Fruit fly (Drosophila melanogaster) whole organism, embryonic: ENCODE measurements around the gene CG45218.
A peak's percentile ranks its signal among the peaks of the same experiment; 100 is the strongest.

Experiments
- Bgb ChIP-seq: fragments of 200-800 bp; sonication (Bioruptor generic); IDR thresholded peaks from 2 replicates; pipeline ENCODE4 v1.3.6; 2022; ENCODE audit warnings: missing biosample characterization, missing genetic modification characterization; ENCODE audit not compliant: partially characterized antibody
- CG10267 ChIP-seq: fragments of 200-800 bp; sonication (Bioruptor generic); optimal IDR thresholded peaks from 2 replicates; lab custom pipeline; 2018; ENCODE audit warnings: missing biosample characterization, mild to moderate bottlenecking, missing genetic modification characterization, moderate library complexity
- CG1233 ChIP-seq: fragments of 200-800 bp; sonication (Bioruptor generic); optimal IDR thresholded peaks from 4 replicates; lab custom pipeline; 2018; ENCODE audit warnings: missing biosample characterization, mild to moderate bottlenecking, missing genetic modification characterization
- CG12744 ChIP-seq: fragments of 200-800 bp; sonication (Bioruptor generic); optimal IDR thresholded peaks from 2 replicates; lab custom pipeline; 2016; ENCODE audit warnings: missing biosample characterization, missing genetic modification characterization
- CG15601 ChIP-seq: fragments of 200-800 bp; sonication (Bioruptor generic); optimal IDR thresholded peaks from 3 replicates; lab custom pipeline; 2019; ENCODE audit warnings: missing biosample characterization, mild to moderate bottlenecking, missing genetic modification characterization, moderate library complexity
- CG1602 ChIP-seq: fragments of 200-800 bp; sonication (Bioruptor generic); optimal IDR thresholded peaks from 3 replicates; lab custom pipeline; 2016; ENCODE audit warnings: missing biosample characterization, missing genetic modification characterization
- CG16779 ChIP-seq: fragments of 200-800 bp; sonication (Bioruptor generic); IDR thresholded peaks from 2 replicates; pipeline ENCODE4 v1.3.6; 2022; ENCODE audit warnings: missing biosample characterization, missing genetic modification characterization
- CG2116 ChIP-seq: fragments of 200-800 bp; sonication (Bioruptor generic); optimal IDR thresholded peaks from 3 replicates; lab custom pipeline; 2018; ENCODE audit warnings: missing biosample characterization, mild to moderate bottlenecking, missing genetic modification characterization
- CG2120 ChIP-seq: fragments of 200-800 bp; sonication (Bioruptor generic); optimal IDR thresholded peaks from 3 replicates; lab custom pipeline; 2016; ENCODE audit warnings: missing biosample characterization, missing genetic modification characterization
- CG2712 ChIP-seq: fragments of 200-800 bp; optimal IDR thresholded peaks from 3 replicates; lab custom pipeline; 2019; ENCODE audit warnings: missing biosample characterization, mild to moderate bottlenecking, missing genetic modification characterization, moderate library complexity
- CG30431 ChIP-seq: fragments of 200-800 bp; sonication (Bioruptor generic); optimal IDR thresholded peaks from 2 replicates; lab custom pipeline; 2017; ENCODE audit warnings: missing biosample characterization, missing genetic modification characterization
- CG31365 ChIP-seq: fragments of 200-800 bp; sonication (Bioruptor generic); optimal IDR thresholded peaks from 2 replicates; lab custom pipeline; 2018; ENCODE audit warnings: missing biosample characterization, mild to moderate bottlenecking, missing genetic modification characterization
- CG3163 ChIP-seq: fragments of 200-800 bp; sonication (Bioruptor generic); optimal IDR thresholded peaks from 3 replicates; lab custom pipeline; 2016; ENCODE audit warnings: missing biosample characterization, missing genetic modification characterization
- CG42726 ChIP-seq: fragments of 200-800 bp; sonication (Bioruptor generic); IDR thresholded peaks from 2 replicates; pipeline ENCODE4 v1.3.6; 2022; ENCODE audit warnings: missing biosample characterization, missing genetic modification characterization; ENCODE audit not compliant: partially characterized antibody
- CG5245 ChIP-seq: fragments of 200-800 bp; sonication (Bioruptor generic); optimal IDR thresholded peaks from 3 replicates; lab custom pipeline; 2016; ENCODE audit warnings: missing biosample characterization, missing genetic modification characterization
- CG7372 ChIP-seq: fragments of 200-800 bp; sonication (Bioruptor generic); IDR thresholded peaks from 2 replicates; pipeline ENCODE4 v1.3.6; 2022; ENCODE audit warnings: missing biosample characterization, missing genetic modification characterization
- CG8290 ChIP-seq, 3 experiments: fragments of 200-800 bp; sonication (Bioruptor generic); optimal IDR thresholded peaks; 2 replicates each; lab custom pipeline; 2016 to 2019; ENCODE audit warnings: missing biosample characterization in 3 of 3, missing genetic modification characterization in 3 of 3, mild to moderate bottlenecking in 2 of 3, moderate library complexity in 1 of 3
- CG9727 ChIP-seq: fragments of 200-800 bp; sonication (Bioruptor generic); optimal IDR thresholded peaks from 3 replicates; lab custom pipeline; 2017; ENCODE audit warnings: missing biosample characterization, mild to moderate bottlenecking, missing genetic modification characterization
- D19A ChIP-seq: fragments of 200-800 bp; optimal IDR thresholded peaks from 3 replicates; lab custom pipeline; 2019; ENCODE audit warnings: missing biosample characterization, mild to moderate bottlenecking, missing genetic modification characterization, moderate library complexity
- E2f1 ChIP-seq: fragments of 200-800 bp; sonication (Bioruptor generic); IDR thresholded peaks from 2 replicates; pipeline ENCODE4 v1.3.6; 2022; ENCODE audit warnings: missing biosample characterization, missing genetic modification characterization
- Fer3 ChIP-seq: fragments of 200-800 bp; sonication (Bioruptor generic); optimal IDR thresholded peaks from 2 replicates; lab custom pipeline; 2018; ENCODE audit warnings: missing biosample characterization, mild to moderate bottlenecking, missing genetic modification characterization, moderate library complexity
- Hmx ChIP-seq: fragments of 200-800 bp; sonication (Bioruptor generic); optimal IDR thresholded peaks from 2 replicates; lab custom pipeline; 2016; ENCODE audit warnings: missing biosample characterization, missing genetic modification characterization
- Hr3 ChIP-seq: fragments of 200-800 bp; sonication (Bioruptor generic); optimal IDR thresholded peaks from 3 replicates; lab custom pipeline; 2016; ENCODE audit warnings: missing biosample characterization, missing genetic modification characterization
- Med ChIP-seq: fragments of 200-800 bp; sonication (Bioruptor generic); peaks from one replicate; lab custom pipeline; 2016; ENCODE audit warnings: missing biosample characterization, missing genetic modification characterization, mild to moderate bottlenecking, inconsistent platforms, moderate library complexity
- Mrtf ChIP-seq: fragments of 200-800 bp; sonication (Bioruptor generic); IDR thresholded peaks from 3 replicates; pipeline ENCODE4 v1.3.6; 2022; ENCODE audit warnings: missing biosample characterization, missing genetic modification characterization
- Oaz ChIP-seq: fragments of 200-800 bp; sonication (Bioruptor generic); IDR thresholded peaks from 2 replicates; pipeline ENCODE4 v1.3.6; 2022; ENCODE audit warnings: missing biosample characterization, missing genetic modification characterization
- Oli ChIP-seq: fragments of 200-800 bp; sonication (Bioruptor generic); optimal IDR thresholded peaks from 2 replicates; lab custom pipeline; 2018; ENCODE audit warnings: missing biosample characterization, mild to moderate bottlenecking, missing genetic modification characterization, moderate library complexity
- Pdp1 ChIP-seq, 2 experiments: fragments of 200-800 bp; sonication (Bioruptor generic); optimal IDR thresholded peaks; 3 replicates each; lab custom pipeline; 2016; ENCODE audit warnings: missing biosample characterization in 2 of 2, missing genetic modification characterization in 2 of 2, mild to moderate bottlenecking in 1 of 2, moderate library complexity in 1 of 2
- Sry-β ChIP-seq: fragments of 200-800 bp; sonication (Bioruptor generic); optimal IDR thresholded peaks from 2 replicates; lab custom pipeline; 2018; ENCODE audit warnings: missing biosample characterization, mild to moderate bottlenecking, missing genetic modification characterization, moderate library complexity
- Trl ChIP-seq, 3 experiments: fragments of >200 bp in 2 of 3; fragments of 200-800 bp in 1 of 3; sonication (Bioruptor generic) in 1 of 3; optimal IDR thresholded peaks; 2 replicates in 1 of 3; 3 replicates in 2 of 3; lab custom pipeline; 2016 to 2017; ENCODE audit warnings: missing biosample characterization in 1 of 3, missing genetic modification characterization in 1 of 3
- al ChIP-seq: fragments of 200-800 bp; sonication (Bioruptor generic); IDR thresholded peaks from 2 replicates; pipeline ENCODE4 v1.3.6; 2022; ENCODE audit warnings: missing biosample characterization, missing genetic modification characterization
- ase ChIP-seq: fragments of 200-800 bp; sonication (Bioruptor generic); IDR thresholded peaks from 3 replicates; pipeline ENCODE4 v1.3.6; 2022; ENCODE audit warnings: missing biosample characterization, missing genetic modification characterization
- cas ChIP-seq: fragments of 200-800 bp; sonication (Bioruptor generic); IDR thresholded peaks from 2 replicates; pipeline ENCODE4 v1.3.6; 2022; ENCODE audit warnings: missing biosample characterization, missing genetic modification characterization
- chinmo ChIP-seq: fragments of 200-800 bp; sonication (Bioruptor generic); IDR thresholded peaks from 4 replicates; pipeline ENCODE4 v1.3.6; 2022; ENCODE audit warnings: missing biosample characterization, missing genetic modification characterization; ENCODE audit not compliant: partially characterized antibody
- chm ChIP-seq: fragments of 200-800 bp; sonication (Bioruptor generic); IDR thresholded peaks from 2 replicates; pipeline ENCODE4 v1.3.6; 2022; ENCODE audit warnings: missing biosample characterization, missing genetic modification characterization
- chn ChIP-seq: fragments of 200-800 bp; sonication (Bioruptor generic); optimal IDR thresholded peaks from 2 replicates; lab custom pipeline; 2016; ENCODE audit warnings: missing biosample characterization, missing genetic modification characterization
- crc ChIP-seq: fragments of 200-800 bp; sonication (Bioruptor generic); optimal IDR thresholded peaks from 2 replicates; lab custom pipeline; 2016; ENCODE audit warnings: missing biosample characterization, missing genetic modification characterization
- gce ChIP-seq: fragments of 200-800 bp; sonication (Bioruptor generic); IDR thresholded peaks from 3 replicates; pipeline ENCODE4 v1.3.6; 2022; ENCODE audit warnings: missing biosample characterization, missing genetic modification characterization
- ind ChIP-seq: fragments of 200-800 bp; sonication (Bioruptor generic); optimal IDR thresholded peaks from 3 replicates; lab custom pipeline; 2016; ENCODE audit warnings: missing biosample characterization, missing genetic modification characterization
- knrl ChIP-seq: fragments of 200-800 bp; sonication (Bioruptor generic); IDR thresholded peaks from 3 replicates; pipeline ENCODE4 v1.3.6; 2022; ENCODE audit warnings: missing biosample characterization, missing genetic modification characterization; ENCODE audit not compliant: partially characterized antibody
- lov ChIP-seq, 2 experiments: fragments of 200-800 bp in 1 of 2; fragments of >200 bp in 1 of 2; sonication (Bioruptor generic) in 1 of 2; IDR thresholded peaks in 1 of 2; optimal IDR thresholded peaks in 1 of 2; 2 replicates in 1 of 2; 3 replicates in 1 of 2; pipeline versions ENCODE4 v1.3.6 to Lab custom; 2017 to 2022; ENCODE audit warnings: missing biosample characterization in 1 of 2, missing genetic modification characterization in 1 of 2
- pan ChIP-seq, 4 experiments: fragments of >200 bp in 3 of 4; fragments of 200-800 bp in 1 of 4; sonication (Bioruptor generic) in 1 of 4; optimal IDR thresholded peaks in 3 of 4; IDR thresholded peaks in 1 of 4; 2 replicates each; pipeline versions ENCODE4 v1.3.6 to Lab custom; 2017 to 2022; ENCODE audit warnings: missing biosample characterization in 2 of 4, missing genetic modification characterization in 2 of 4, mixed read lengths in 1 of 4
- sd ChIP-seq: fragments of 200-800 bp; sonication (Bioruptor generic); optimal IDR thresholded peaks from 3 replicates; lab custom pipeline; 2018; ENCODE audit warnings: missing biosample characterization, mild to moderate bottlenecking, missing genetic modification characterization, moderate library complexity
- tap ChIP-seq: fragments of 200-800 bp; optimal IDR thresholded peaks from 3 replicates; lab custom pipeline; 2019; ENCODE audit warnings: missing biosample characterization, mild to moderate bottlenecking, missing genetic modification characterization, moderate library complexity
- tll ChIP-seq, 2 experiments: fragments of 200-800 bp in 1 of 2; fragments of >200 bp in 1 of 2; sonication (Bioruptor generic) in 1 of 2; optimal IDR thresholded peaks; 2 replicates each; lab custom pipeline; 2017 to 2019; ENCODE audit warnings: missing biosample characterization in 2 of 2, missing genetic modification characterization in 2 of 2, mild to moderate bottlenecking in 1 of 2, moderate library complexity in 1 of 2
- zf30C ChIP-seq: fragments of 200-800 bp; sonication (Bioruptor generic); optimal IDR thresholded peaks from 3 replicates; lab custom pipeline; 2018; ENCODE audit warnings: missing biosample characterization, mild to moderate bottlenecking, missing genetic modification characterization

CG45218 gene

dm6 chr3R:15281335-15281963 lies 9.2 kb downstream of the CG45218 start (continued):
- TF ChIP-seq CG9727 (GFP tag; lab: Kevin White, UChicago) = peak; percentile 46
- TF ChIP-seq Trl (optimal IDR thresholded peaks at IDR 0.05; lab: Kevin White, UChicago) = peak in 1 of 2 experiments; percentile 39
- TF ChIP-seq Trl (GFP tag; optimal IDR thresholded peaks at IDR 0.05; lab: Kevin White, UChicago) = no peak
- TF ChIP-seq Hmx (GFP tag; lab: Kevin White, UChicago) = no peak
- no peak for TF ChIP-seq pan (optimal IDR thresholded peaks at IDR 0.05; lab: Kevin White, UChicago)
- TF ChIP-seq pan (GFP tag; optimal IDR thresholded peaks at IDR 0.05 in 1 of 2, IDR thresholded peaks at IDR 0.05 in 1 of 2) = peak in 1 of 2 experiments; percentile 2
- peak; percentile 5; the same call in 1 of the 2 replicates for TF ChIP-seq E2f1 (GFP tag; lab: Robert Waterston, UW)
- TF ChIP-seq CG8290 (GFP tag; optimal IDR thresholded peaks at IDR 0.05; lab: Kevin White, UChicago) = no peak
- TF ChIP-seq CG8290 (tag; optimal IDR thresholded peaks at IDR 0.05; lab: Kevin White, UChicago) = peak in 1 of 2 experiments; percentile 10
- no peak for TF ChIP-seq CG12744 (GFP tag; lab: Kevin White, UChicago)
- TF ChIP-seq CG10267 (tag; lab: Kevin White, UChicago) = no peak
- TF ChIP-seq tll (GFP tag; optimal IDR thresholded peaks at IDR 0.05; lab: Kevin White, UChicago) = no peak
- no peak for TF ChIP-seq ase (GFP tag; lab: Robert Waterston, UW)
- TF ChIP-seq zf30C = no peak
- peak in 1 of 2 experiments; percentile 72 for TF ChIP-seq Pdp1 (GFP tag; optimal IDR thresholded peaks at IDR 0.05; lab: Kevin White, UChicago)
- no peak for TF ChIP-seq gce
- TF ChIP-seq Sry-β (GFP tag; lab: Kevin White, UChicago) = no peak
- TF ChIP-seq lov (optimal IDR thresholded peaks at IDR 0.05; lab: Kevin White, UChicago) = no peak
- TF ChIP-seq lov (GFP tag; IDR thresholded peaks at IDR 0.05; lab: Robert Waterston, UW) = peak; percentile 62; the same call in 1 of the 3 replicates
- peak; percentile 28 for TF ChIP-seq CG2712
- no peak for TF ChIP-seq CG3163
- 0 out of 3 replicates have a peak, but pooled peaks have one; percentile 4 for TF ChIP-seq Mrtf (GFP tag; lab: Robert Waterston, UW)
- TF ChIP-seq CG15601 (tag; lab: Kevin White, UChicago) = peak; percentile 99
- TF ChIP-seq al = no peak
- 0 out of 4 replicates have a peak, but pooled peaks have one; percentile 18 for TF ChIP-seq chinmo (GFP tag; lab: Robert Waterston, UW)
- TF ChIP-seq CG5245 (GFP tag; lab: Kevin White, UChicago) = no peak
- no peak for TF ChIP-seq D19A (tag; lab: Kevin White, UChicago)
- TF ChIP-seq ind (GFP tag; lab: Kevin White, UChicago) = no peak
- TF ChIP-seq CG42726 (GFP tag; lab: Robert Waterston, UW) = no peak
- no peak for TF ChIP-seq cas (GFP tag; lab: Robert Waterston, UW)
- TF ChIP-seq crc = no peak
- no peak for TF ChIP-seq sd (tag; lab: Kevin White, UChicago)
- no peak for TF ChIP-seq Hr3 (GFP tag; lab: Kevin White, UChicago)
- TF ChIP-seq CG30431 (GFP tag; lab: Kevin White, UChicago) = no peak
- no peak for TF ChIP-seq chn
- TF ChIP-seq Med (GFP tag; lab: Kevin White, UChicago) = no peak
- TF ChIP-seq chm (GFP tag; lab: Robert Waterston, UW) = peak; percentile 54; the same call in 1 of the 2 replicates

DNA sequence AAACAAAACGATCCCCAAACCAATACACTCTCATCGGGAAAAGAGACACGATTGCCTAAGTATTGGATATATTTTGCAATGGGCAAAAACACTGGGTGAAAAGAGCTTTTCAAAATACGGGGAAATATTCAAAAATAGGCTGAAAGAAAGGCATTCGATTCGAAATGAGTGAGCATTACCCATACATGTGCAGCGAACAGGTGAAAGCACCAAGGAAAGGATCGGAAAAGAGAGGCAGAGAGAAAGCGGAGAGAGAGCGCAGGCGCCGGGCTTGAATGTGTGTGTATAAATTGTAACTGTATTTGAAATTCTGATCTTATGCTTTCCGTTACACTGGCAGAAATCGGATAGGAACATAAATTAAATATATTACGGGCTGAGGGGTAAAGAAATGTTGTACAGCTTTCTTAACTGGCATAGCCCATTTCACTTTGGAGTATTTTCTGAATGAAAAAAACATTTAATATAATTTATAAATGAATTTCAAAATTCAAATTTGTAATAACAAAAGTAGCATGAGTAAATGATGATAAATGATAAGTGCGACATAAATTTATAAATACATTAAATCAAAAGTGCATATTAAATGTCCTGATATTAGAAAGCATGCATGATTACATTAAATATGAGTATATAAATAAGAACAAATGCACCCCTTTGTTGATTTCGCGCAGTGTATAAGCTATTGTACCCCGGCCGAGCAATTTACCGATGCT lies 9.8 kb downstream of the CG45218 start:
- TF ChIP-seq CG1233 (GFP tag; lab: Kevin White, UChicago) = peak; percentile 60
- peak; percentile 32 for TF ChIP-seq CG2120
- no peak for TF ChIP-seq CG16779 (GFP tag; lab: Robert Waterston, UW)
- no peak for TF ChIP-seq CG31365 (tag; lab: Kevin White, UChicago)
- TF ChIP-seq CG1602 (GFP tag; lab: Kevin White, UChicago) = peak; percentile 78
- TF ChIP-seq ind (GFP tag; lab: Kevin White, UChicago) = peak; percentile 63
- TF ChIP-seq Oaz (GFP tag; lab: Robert Waterston, UW) = no peak
- peak; percentile 84 for TF ChIP-seq Oli (tag; lab: Kevin White, UChicago)
- TF ChIP-seq CG7372 (GFP tag; lab: Robert Waterston, UW) = 0 out of 2 replicates have a peak, but pooled peaks have one; percentile 25
- TF ChIP-seq knrl (GFP tag; lab: Robert Waterston, UW) = no peak
- TF ChIP-seq tap = peak; percentile 43
- TF ChIP-seq Fer3 (tag; lab: Kevin White, UChicago) = peak; percentile 2
- peak; percentile 36 for TF ChIP-seq CG2116
- no peak for TF ChIP-seq Bgb (GFP tag; lab: Robert Waterston, UW)
